Worm (Caenorhabditis elegans): ENCODE data around the gene npr-35.

Gene npr-35

DNA sequence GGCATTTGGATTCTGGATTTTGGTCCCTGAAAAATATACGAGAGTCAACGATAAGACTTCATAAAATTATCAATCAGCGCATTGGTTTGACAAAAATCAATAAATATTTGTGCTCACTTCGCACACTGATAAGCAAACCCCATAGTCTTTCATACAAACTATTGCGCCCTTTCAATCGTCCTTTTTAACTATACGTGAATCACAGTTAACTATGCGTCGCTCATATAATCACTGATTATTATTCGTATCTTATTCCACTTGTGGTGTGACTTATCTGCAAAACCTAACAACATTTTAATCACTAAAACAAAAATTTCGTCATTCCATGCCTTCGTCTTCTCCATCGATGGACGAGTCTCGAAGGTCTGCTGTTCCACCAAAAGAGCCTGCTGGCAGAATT is 32.8 kb upstream of the npr-35 start, which contains the start of gene nhr-8 (continued):
- TF ChIP-seq ceh-90 (tag; optimal IDR thresholded peaks at IDR 0.05): no peak
- no peak for TF ChIP-seq lir-3 (tag; optimal IDR thresholded peaks at IDR 0.05; ENCODE audit: poor library complexity)
- TF ChIP-seq nhr-76 (tag; optimal IDR thresholded peaks at IDR 0.05): no peak
- TF ChIP-seq vab-15 (tag; optimal IDR thresholded peaks at IDR 0.05): no peak
- no peak for TF ChIP-seq fkh-10 (GFP tag; optimal IDR thresholded peaks at IDR 0.05)
- TF ChIP-seq lin-13 (GFP tag; optimal IDR thresholded peaks at IDR 0.05): no peak
- TF ChIP-seq hpl-2 (GFP tag; optimal IDR thresholded peaks at IDR 0.05): no peak
- no peak for TF ChIP-seq efl-1 (optimal IDR thresholded peaks at IDR 0.05)
- TF ChIP-seq efl-1 (GFP tag; optimal IDR thresholded peaks at IDR 0.05 in 1 of 2): peak in 1 of 2 experiments; percentile 36
- peak; percentile 21 for TF ChIP-seq tlp-1 (tag; optimal IDR thresholded peaks at IDR 0.05)
- no peak for TF ChIP-seq hlh-17 (GFP tag; optimal IDR thresholded peaks at IDR 0.05; ENCODE audit: borderline replicate concordance)
- TF ChIP-seq unc-62 (GFP tag; optimal IDR thresholded peaks at IDR 0.05): no peak
- no peak for TF ChIP-seq ztf-4 (tag; optimal IDR thresholded peaks at IDR 0.05)
- TF ChIP-seq lin-35 (GFP tag; optimal IDR thresholded peaks at IDR 0.05): peak in 1 of 2 experiments; percentile 47
- no peak for TF ChIP-seq aha-1 (tag; optimal IDR thresholded peaks at IDR 0.05)
- no peak for TF ChIP-seq C04F5.9 (tag; optimal IDR thresholded peaks at IDR 0.05)
- no peak for TF ChIP-seq alr-1 (tag; optimal IDR thresholded peaks at IDR 0.05; ENCODE audit: borderline replicate concordance)
- TF ChIP-seq egl-27 (tag; optimal IDR thresholded peaks at IDR 0.05): no peak
- no peak for TF ChIP-seq nhr-47 (tag; optimal IDR thresholded peaks at IDR 0.05)
- no peak for TF ChIP-seq ceh-88 (GFP tag; IDR thresholded peaks at IDR 0.05)
- TF ChIP-seq ces-1 (GFP tag; optimal IDR thresholded peaks at IDR 0.05): no peak
- no peak for TF ChIP-seq C34B4.2 (tag; optimal IDR thresholded peaks at IDR 0.05)
- TF ChIP-seq nhr-90 (tag; optimal IDR thresholded peaks at IDR 0.05; ENCODE audit: poor library complexity): no peak

DNA sequence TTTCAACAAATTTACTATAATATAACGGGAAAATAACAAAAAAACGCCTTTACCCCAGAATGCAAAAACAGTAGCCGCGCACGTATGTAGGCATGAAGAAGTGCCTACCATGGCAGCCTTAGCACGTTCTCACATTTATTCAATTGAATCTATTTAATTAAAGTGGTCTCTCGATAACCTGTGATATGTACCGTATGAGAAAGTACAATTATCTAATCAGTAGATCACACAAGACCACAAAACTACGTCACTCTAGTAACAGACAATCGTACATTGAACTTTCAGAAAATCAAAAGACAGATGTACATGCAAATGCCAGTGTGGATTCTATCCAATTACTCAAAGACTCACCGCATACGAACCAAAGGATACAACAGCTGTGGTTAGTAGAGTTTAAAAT is 31.4 kb upstream of the npr-35 start:
- TF ChIP-seq ets-5 (GFP tag; IDR thresholded peaks at IDR 0.05): no peak
- no peak for TF ChIP-seq ztf-11 (tag; optimal IDR thresholded peaks at IDR 0.05)
- TF ChIP-seq elt-2 (tag; optimal IDR thresholded peaks at IDR 0.05): peak; percentile 41
- TF ChIP-seq unc-30 (tag; optimal IDR thresholded peaks at IDR 0.05): no peak

DNA sequence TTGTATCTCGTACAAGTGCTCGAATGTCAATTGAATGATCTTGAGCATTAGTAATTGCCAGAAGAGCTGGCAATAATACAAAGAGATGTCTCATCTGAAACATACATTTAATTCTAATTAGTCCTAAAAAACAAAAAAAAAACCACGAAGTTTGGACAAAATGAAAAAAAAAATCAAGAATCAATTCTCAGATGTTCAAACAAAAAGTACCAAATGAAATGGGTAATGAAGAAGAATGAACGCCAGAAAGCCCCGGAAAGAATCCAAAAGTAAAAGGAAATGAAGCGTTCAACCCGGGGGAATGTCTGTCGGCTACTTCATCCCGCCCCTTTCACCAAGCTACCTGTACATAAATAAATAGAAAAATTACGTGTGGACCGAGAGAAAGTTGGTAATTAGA is 25.7 kb upstream of the npr-35 start, which contains the start of gene F33D4.6:
Gene F33D4.6 (minus strand): TSS at position 101 of the 400 bp plus-strand sequence.
- TF ChIP-seq efl-1 (optimal IDR thresholded peaks at IDR 0.05): no peak
- no peak for TF ChIP-seq efl-1 (GFP tag; optimal IDR thresholded peaks at IDR 0.05 in 1 of 2)
- TF ChIP-seq lir-3 (tag; optimal IDR thresholded peaks at IDR 0.05; ENCODE audit: poor library complexity): no peak
- no peak for TF ChIP-seq nhr-11 (tag; optimal IDR thresholded peaks at IDR 0.05)
- no peak for TF ChIP-seq nhr-28 (tag; optimal IDR thresholded peaks at IDR 0.05)
- TF ChIP-seq mdl-1 (tag; optimal IDR thresholded peaks at IDR 0.05): no peak
- TF ChIP-seq hlh-4 (tag; optimal IDR thresholded peaks at IDR 0.05): no peak

DNA sequence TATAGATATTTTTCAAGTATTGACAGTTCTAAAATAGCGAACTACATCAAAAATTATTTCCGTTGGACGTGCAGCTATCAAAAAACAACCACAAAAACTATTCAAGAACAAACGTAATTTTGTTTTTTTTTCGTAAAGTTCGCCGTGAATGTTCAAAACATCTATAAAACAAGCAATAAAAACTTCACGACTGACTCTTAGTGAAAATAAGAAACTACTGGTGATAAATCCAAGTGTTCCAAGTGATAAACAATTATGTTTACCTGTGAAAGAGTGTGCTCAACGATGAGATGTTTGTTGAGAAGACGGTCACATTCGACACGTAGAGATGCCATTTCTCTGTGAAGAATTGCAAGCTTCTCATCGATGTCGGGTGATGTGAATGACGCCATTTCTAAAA is 20.8 kb upstream of the npr-35 start, which contains the start of gene C50F7.6:
Gene C50F7.6 (minus strand): TSS at position 394 of the 400 bp plus-strand sequence.
- no peak for TF ChIP-seq vab-15 (tag; optimal IDR thresholded peaks at IDR 0.05)
- no peak for TF ChIP-seq dsc-1 (tag; optimal IDR thresholded peaks at IDR 0.05)
- TF ChIP-seq aha-1 (tag; optimal IDR thresholded peaks at IDR 0.05): no peak
- no peak for TF ChIP-seq nhr-84 (tag; optimal IDR thresholded peaks at IDR 0.05)
- no peak for TF ChIP-seq ceh-8 (GFP tag; optimal IDR thresholded peaks at IDR 0.05)
- no peak for TF ChIP-seq sptf-1 (tag; optimal IDR thresholded peaks at IDR 0.05)
- TF ChIP-seq F16B12.6 (tag; optimal IDR thresholded peaks at IDR 0.05): no peak
- no peak for TF ChIP-seq mef-2 (tag; optimal IDR thresholded peaks at IDR 0.05)
- no peak for TF ChIP-seq ceh-90 (tag; optimal IDR thresholded peaks at IDR 0.05)
- no peak for TF ChIP-seq nhr-90 (tag; optimal IDR thresholded peaks at IDR 0.05; ENCODE audit: poor library complexity)
- no peak for TF ChIP-seq irx-1 (tag; optimal IDR thresholded peaks at IDR 0.05)
- no peak for TF ChIP-seq nhr-12 (tag; optimal IDR thresholded peaks at IDR 0.05)
- no peak for TF ChIP-seq egl-27 (tag; optimal IDR thresholded peaks at IDR 0.05)
- no peak for TF ChIP-seq hlh-4 (tag; optimal IDR thresholded peaks at IDR 0.05)

Measured in whole organism, L1 larva.